Fruit fly (Drosophila melanogaster) whole organism, pupa: ENCODE results near the gene CG12784.
A peak's percentile ranks its signal among the peaks of the same experiment; 100 is the strongest.

Experiments used
- CG10348 ChIP-seq: fragments of 200-800 bp; sonication (Bioruptor generic); IDR thresholded peaks from 2 replicates; pipeline ENCODE4 v1.3.6; 2022; ENCODE audit warnings: missing biosample characterization, missing genetic modification characterization
- CG13204 ChIP-seq: fragments of 200-800 bp; sonication (Bioruptor generic); optimal IDR thresholded peaks from 2 replicates; lab custom pipeline; 2018; ENCODE audit warnings: missing biosample characterization, mild to moderate bottlenecking, missing genetic modification characterization, moderate library complexity
- CG14655 ChIP-seq: fragments of 200-800 bp; sonication (Bioruptor generic); optimal IDR thresholded peaks from 3 replicates; lab custom pipeline; 2017; ENCODE audit warnings: mild to moderate bottlenecking, missing biosample characterization, missing genetic modification reagents, missing genetic modification characterization
- CG15710 ChIP-seq: fragments of 200-800 bp; sonication (Bioruptor generic); optimal IDR thresholded peaks from 2 replicates; lab custom pipeline; 2018; ENCODE audit warnings: missing biosample characterization, mild to moderate bottlenecking, missing genetic modification characterization, moderate library complexity
- CG17806 ChIP-seq: fragments of 200-800 bp; sonication (Bioruptor generic); optimal IDR thresholded peaks from 2 replicates; lab custom pipeline; 2018; ENCODE audit warnings: missing biosample characterization, mild to moderate bottlenecking, missing genetic modification characterization, moderate library complexity
- CG32121 ChIP-seq: fragments of 200-800 bp; sonication (Bioruptor generic); IDR thresholded peaks from 2 replicates; pipeline ENCODE4 v1.3.6; 2022; ENCODE audit warnings: missing biosample characterization, missing genetic modification characterization
- CG34367 ChIP-seq: fragments of 200-800 bp; sonication (Bioruptor generic); optimal IDR thresholded peaks from 2 replicates; lab custom pipeline; 2018; ENCODE audit warnings: missing biosample characterization, mild to moderate bottlenecking, missing genetic modification characterization
- CG4496 ChIP-seq: fragments of 200-800 bp; sonication (Bioruptor generic); IDR thresholded peaks from 3 replicates; pipeline ENCODE4 v1.3.6; 2022; ENCODE audit warnings: missing biosample characterization, missing genetic modification characterization
- CG8159 ChIP-seq: fragments of 200-800 bp; sonication (Bioruptor generic); optimal IDR thresholded peaks from 3 replicates; lab custom pipeline; 2018; ENCODE audit warnings: missing biosample characterization, mild to moderate bottlenecking, missing genetic modification characterization, moderate library complexity
- CG8301 ChIP-seq: fragments of 200-800 bp; sonication (Bioruptor generic); optimal IDR thresholded peaks from 2 replicates; lab custom pipeline; 2018; ENCODE audit warnings: missing biosample characterization, mild to moderate bottlenecking, missing genetic modification characterization
- CG9948 ChIP-seq: fragments of 200-800 bp; sonication (Bioruptor generic); optimal IDR thresholded peaks from 2 replicates; lab custom pipeline; 2018; ENCODE audit warnings: missing biosample characterization, mild to moderate bottlenecking, missing genetic modification characterization, moderate library complexity
- D1 ChIP-seq: fragments of 200-800 bp; sonication (Bioruptor generic); optimal IDR thresholded peaks from 2 replicates; lab custom pipeline; 2018; ENCODE audit warnings: missing biosample characterization, mild to moderate bottlenecking, missing genetic modification characterization, moderate library complexity
- EcR ChIP-seq: fragments of 200-800 bp; sonication (Bioruptor generic); optimal IDR thresholded peaks from 3 replicates; lab custom pipeline; 2019; ENCODE audit warnings: missing biosample characterization, missing genetic modification characterization, mild to moderate bottlenecking, moderate library complexity, missing genetic modification reagents
- Ets98B ChIP-seq: fragments of 200-800 bp; sonication (Bioruptor generic); IDR thresholded peaks from 2 replicates; pipeline ENCODE4 v1.3.6; 2022; ENCODE audit warnings: missing biosample characterization, missing genetic modification characterization
- Pif1A ChIP-seq: fragments of 200-800 bp; sonication (Bioruptor generic); optimal IDR thresholded peaks from 3 replicates; lab custom pipeline; 2016; ENCODE audit warnings: missing biosample characterization, missing genetic modification characterization
- Pif1B ChIP-seq: fragments of 200-800 bp; sonication (Bioruptor generic); optimal IDR thresholded peaks from 3 replicates; lab custom pipeline; 2016; ENCODE audit warnings: missing biosample characterization, missing genetic modification characterization
- Snoo ChIP-seq: fragments of 200-800 bp; sonication (Bioruptor generic); optimal IDR thresholded peaks from 3 replicates; lab custom pipeline; 2017; ENCODE audit warnings: missing biosample characterization, mild to moderate bottlenecking, missing genetic modification characterization, inconsistent platforms
- fd96Ca ChIP-seq: fragments of 200-800 bp; sonication (Bioruptor generic); IDR thresholded peaks from 3 replicates; pipeline ENCODE4 v1.3.6; 2022; ENCODE audit warnings: missing biosample characterization, missing genetic modification characterization
- gl ChIP-seq: fragments of 200-800 bp; sonication (Bioruptor generic); optimal IDR thresholded peaks from 2 replicates; lab custom pipeline; 2018; ENCODE audit warnings: missing biosample characterization, mild to moderate bottlenecking, missing genetic modification characterization
- rn ChIP-seq: fragments of 200-800 bp; sonication (Bioruptor generic); IDR thresholded peaks from 2 replicates; pipeline ENCODE4 v1.3.6; 2022; ENCODE audit warnings: missing biosample characterization, missing genetic modification characterization

The CG12784 gene

dm6 chr3R:15803502-15804461 lies 40.9 kb downstream of the CG12784 start, which contains the start of gene alpha-Man-IIb:
Gene alpha-Man-IIb, plus strand, starts transcription at chr3R:15804248.
- TF ChIP-seq gl (tag; lab: Kevin White, UChicago) (no peak), Ets98B (GFP tag; lab: Robert Waterston, UW) (peak; percentile 19; the same call in 1 of the 2 replicates), CG4496 (0 out of 3 replicates have a peak, but pooled peaks have one; percentile 40)
- TF ChIP-seq, all 21 proteins: peak for 2

- TF ChIP-seq CG13204 (GFP tag; lab: Kevin White, UChicago) (no peak), Pif1A (GFP tag; lab: Kevin White, UChicago) (no peak), Pif1B (no peak), Snoo (tag; lab: Kevin White, UChicago) (no peak), rn (no peak), CG10348 (GFP tag; lab: Robert Waterston, UW) (no peak), CG8301 (no peak), Ets98B (GFP tag; lab: Robert Waterston, UW) (no peak), CG14655 (GFP tag; lab: Kevin White, UChicago) (no peak), CG9948 (tag; lab: Kevin White, UChicago) (no peak), CG17806 (tag; lab: Kevin White, UChicago) (no peak), EcR (no peak), CG4496 (no peak), CG32121 (GFP tag; lab: Robert Waterston, UW) (no peak), fd96Ca (no peak), CG8159 (tag; lab: Kevin White, UChicago) (no peak)
Observed at dm6 chr3R:15804678-15805077, 41.8 kb downstream of the CG12784 start.

dm6 chr3R:15806341-15806740 lies 43.4 kb downstream of the CG12784 start:
- TF ChIP-seq CG8301 (peak; percentile 52), Snoo (tag; lab: Kevin White, UChicago) (peak; percentile 0), CG9948 (tag; lab: Kevin White, UChicago) (no peak), CG8159 (tag; lab: Kevin White, UChicago) (peak; percentile 10)

dm6 chr3R:15807306-15807705 lies 44.4 kb downstream of the CG12784 start:
- TF ChIP-seq Ets98B (GFP tag; lab: Robert Waterston, UW) (no peak), Snoo (tag; lab: Kevin White, UChicago) (peak; percentile 15), gl (tag; lab: Kevin White, UChicago) (no peak), CG15710 (tag; lab: Kevin White, UChicago) (no peak), CG4496 (no peak), Pif1B (no peak), CG14655 (GFP tag; lab: Kevin White, UChicago) (no peak), CG34367 (tag; lab: Kevin White, UChicago) (no peak)
- TF ChIP-seq, all 21 proteins: peak for 1

DNA sequence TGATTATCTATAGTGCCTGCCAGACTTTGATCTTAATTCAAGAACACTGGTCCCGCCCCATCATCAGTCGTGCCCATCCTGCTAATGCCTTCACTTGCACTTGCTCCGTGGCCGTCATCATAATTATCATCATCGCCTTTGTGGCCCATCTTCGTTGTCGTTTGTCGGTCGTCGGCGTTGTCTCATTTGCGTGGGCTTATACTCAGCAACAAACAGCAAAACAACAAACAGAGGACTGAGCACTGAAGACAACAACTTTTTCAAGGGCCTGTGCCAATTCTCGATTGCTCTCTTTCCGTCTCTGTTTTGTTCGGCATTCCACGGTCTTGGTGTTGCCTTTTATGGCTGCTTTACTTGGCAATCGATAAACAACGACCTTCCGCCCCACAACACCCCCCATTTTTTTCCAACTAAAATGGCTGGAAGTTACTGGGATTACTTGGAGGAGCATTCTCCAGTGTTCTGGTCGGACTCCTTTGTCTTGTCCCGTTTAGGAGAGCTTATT lies 45.0 kb downstream of the CG12784 start:
- TF ChIP-seq Pif1A (GFP tag; lab: Kevin White, UChicago) (no peak), CG17806 (tag; lab: Kevin White, UChicago) (no peak), EcR (peak; percentile 64), gl (tag; lab: Kevin White, UChicago) (peak; percentile 30), CG4496 (no peak)

DNA sequence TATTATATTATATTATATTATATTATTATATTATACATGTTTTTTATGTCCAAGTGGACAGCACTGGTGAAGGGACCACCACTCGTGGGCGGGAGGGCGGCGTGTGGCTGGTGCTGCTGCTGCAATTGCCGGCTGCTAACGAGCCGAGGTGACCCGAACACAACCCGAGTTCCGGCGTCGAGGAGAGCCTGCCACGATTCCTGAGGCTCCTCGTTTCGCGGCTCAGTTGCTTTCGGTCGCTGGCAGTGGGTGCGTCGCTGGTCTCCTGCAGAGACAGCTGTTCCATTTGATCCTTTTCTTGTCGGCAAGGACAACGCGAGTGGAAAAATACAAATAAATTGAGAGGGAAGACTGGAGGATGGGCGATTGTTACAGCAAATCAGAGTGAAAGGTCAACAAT lies 47.5 kb downstream of the CG12784 start:
- TF ChIP-seq CG13204 (GFP tag; lab: Kevin White, UChicago) (peak; percentile 33), Ets98B (GFP tag; lab: Robert Waterston, UW) (no peak), D1 (tag; lab: Kevin White, UChicago) (no peak)
